Worm (Caenorhabditis elegans) whole organism, young adult: Measurements from ENCODE around the gene glb-32.
A peak's percentile ranks its signal among the peaks of the same experiment; 100 is the strongest.
"Not testable (repeated sequence)": the region's sequence is repeated elsewhere in the genome, so short reads cannot be mapped to it uniquely, and the experiment has no call there.

Experiments
- C17E4.6 ChIP-seq: fragments of 200-800 bp; sonication (Bioruptor generic); IDR thresholded peaks from 2 replicates; pipeline ENCODE4 v1.3.6; 2022; ENCODE audit warnings: missing genetic modification reagents, missing genetic modification characterization, missing compliant biosample characterization
- Y67H2A.10 ChIP-seq: fragments of 200-800 bp; sonication (Bioruptor generic); conservative IDR thresholded peaks from 2 replicates; pipeline ENCODE4 v1.3.6; 2022; ENCODE audit warnings: missing genetic modification reagents, missing genetic modification characterization, missing compliant biosample characterization
- akir-1 ChIP-seq: fragments of 200-800 bp; sonication (Bioruptor generic); optimal IDR thresholded peaks from 2 replicates; lab custom pipeline; 2018; ENCODE audit warnings: mild to moderate bottlenecking, missing genetic modification characterization, moderate library complexity, missing compliant biosample characterization
- aptf-3 ChIP-seq: fragments of 200-800 bp; sonication (Bioruptor generic); IDR thresholded peaks from 2 replicates; pipeline ENCODE4 v1.3.6; 2022; ENCODE audit warnings: missing genetic modification characterization, missing compliant biosample characterization
- dpl-1 ChIP-seq: fragments of 150-350 bp; optimal IDR thresholded peaks from 2 replicates; lab custom pipeline; 2014; ENCODE audit warnings: missing biosample characterization, missing genetic modification reagents, missing genetic modification characterization
- lin-35 ChIP-seq, 3 experiments: fragments of 150-350 bp in 2 of 3; sonication (generic microtip) in 1 of 3; optimal IDR thresholded peaks; 2 replicates each; lab custom pipeline; 2014 to 2018; ENCODE audit warnings: missing biosample characterization in 3 of 3, missing genetic modification characterization in 3 of 3, missing genetic modification reagents in 3 of 3
- pbrm-1 ChIP-seq: fragments of 200-800 bp; sonication (Bioruptor generic); IDR thresholded peaks from 2 replicates; pipeline ENCODE4 v1.3.6; 2022; ENCODE audit warnings: missing genetic modification reagents, missing genetic modification characterization, missing compliant biosample characterization
- pha-4 ChIP-seq: fragments of 150-350 bp; sonication (generic microtip); optimal IDR thresholded peaks from 2 replicates; lab custom pipeline; 2014; ENCODE audit warnings: missing biosample characterization, missing genetic modification reagents, missing genetic modification characterization
- tbx-9 ChIP-seq: sonication (generic microtip); optimal IDR thresholded peaks from 2 replicates; lab custom pipeline; 2016; ENCODE audit warnings: borderline replicate concordance, missing genetic modification characterization, inconsistent platforms, missing compliant biosample characterization
- ztf-22 ChIP-seq: fragments of 200-800 bp; sonication (Bioruptor generic); optimal IDR thresholded peaks from 2 replicates; lab custom pipeline; 2018; ENCODE audit warnings: mild to moderate bottlenecking, missing genetic modification characterization, moderate library complexity, missing compliant biosample characterization

DNA sequence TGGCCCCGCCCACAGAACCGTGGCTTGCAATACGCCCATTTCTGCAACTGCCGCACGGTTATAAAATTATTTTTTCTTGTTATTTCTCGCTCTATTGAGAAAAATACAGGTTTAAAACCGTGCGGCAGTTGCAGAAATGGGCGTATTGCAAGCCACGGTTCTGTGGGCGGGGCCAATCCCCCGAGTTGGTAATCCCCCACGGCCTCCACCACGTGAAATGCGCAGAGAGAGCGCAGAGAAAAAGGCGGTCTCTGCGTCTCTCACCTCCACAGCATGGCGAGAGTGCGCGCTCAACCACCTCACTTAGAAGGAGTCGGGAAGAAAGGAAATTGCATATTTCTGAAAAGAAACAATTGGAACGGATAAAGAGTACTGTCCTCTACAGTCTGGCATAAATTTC is 42.1 kb downstream of the glb-32 start:
- TF ChIP-seq pha-4 (tag; lab: Kevin White, UChicago); lin-35 (GFP tag; optimal IDR thresholded peaks at IDR 0.05; lab: Kevin White, UChicago); akir-1; aptf-3 (GFP tag; lab: Robert Waterston, UW); tbx-9 (tag; lab: Kevin White, UChicago); dpl-1 (GFP tag; lab: Kevin White, UChicago); ztf-22 (GFP tag; lab: Kevin White, UChicago): not testable (repeated sequence)
- TF ChIP-seq Y67H2A.10 (GFP tag; lab: Robert Waterston, UW) (0 out of 2 replicates have a peak, but pooled peaks have one; percentile 38), pbrm-1 (peak; percentile 95), C17E4.6 (peak; percentile 64)
